Worm (Caenorhabditis elegans): ENCODE measurements around the gene Y51H4A.938.

DNA sequence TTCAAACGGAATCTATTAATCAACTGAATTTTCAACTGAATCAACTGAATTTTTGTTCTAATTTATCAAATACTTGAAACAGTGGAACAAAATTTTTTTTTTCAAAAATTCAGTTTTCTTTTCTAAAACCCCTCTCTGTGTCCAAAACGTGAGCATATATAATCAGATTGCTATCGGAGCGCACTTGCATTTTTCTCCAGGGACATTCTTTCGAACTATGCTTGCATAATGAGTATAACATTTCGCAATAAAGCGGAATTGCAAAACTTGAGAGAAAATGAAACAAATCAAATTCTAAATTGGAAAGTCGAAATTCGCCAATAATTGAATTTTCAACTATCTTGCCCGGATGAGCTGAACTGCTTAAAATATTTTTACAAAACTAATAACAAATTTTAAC is 4.9 kb upstream of the Y51H4A.938 start:
- TF ChIP-seq ama-1 (optimal IDR thresholded peaks at IDR 0.05) (no peak), hmg-4 (GFP tag; optimal IDR thresholded peaks at IDR 0.05) (no peak)

All from whole organism, early embryonic.